Fruit fly (Drosophila melanogaster) whole organism, wandering third instar larva: ENCODE results near the gene CG14024.
A peak's percentile ranks its signal among the peaks of the same experiment; 100 is the strongest.

Experiments
- Abd-B ChIP-seq: fragments of >200 bp; optimal IDR thresholded peaks from 2 replicates; lab custom pipeline; 2017; ENCODE audit warnings: missing biosample characterization, missing genetic modification characterization
- CG32264 ChIP-seq: fragments of 200-800 bp; sonication (Bioruptor generic); optimal IDR thresholded peaks from 2 replicates; lab custom pipeline; 2016; ENCODE audit warnings: missing biosample characterization, missing genetic modification characterization
- CG9705 ChIP-seq: fragments of 200-800 bp; sonication (Bioruptor generic); optimal IDR thresholded peaks from 2 replicates; lab custom pipeline; 2018; ENCODE audit warnings: missing biosample characterization, mild to moderate bottlenecking, missing genetic modification characterization
- CrebA ChIP-seq: fragments of 200-800 bp; sonication (Bioruptor generic); optimal IDR thresholded peaks from 2 replicates; lab custom pipeline; 2016; ENCODE audit warnings: missing biosample characterization, mild to moderate bottlenecking, missing genetic modification characterization, borderline replicate concordance
- Dfd ChIP-seq: fragments of >200 bp; optimal IDR thresholded peaks from 2 replicates; lab custom pipeline; 2017; ENCODE audit warnings: missing biosample characterization, missing genetic modification characterization
- Dif ChIP-seq: fragments of 200-275, 200-300 bp; sonication (Bioruptor generic); optimal IDR thresholded peaks from 2 replicates; lab custom pipeline; 2018; ENCODE audit warnings: missing biosample characterization, missing genetic modification characterization; ENCODE audit not compliant: partially characterized antibody
- GATAd ChIP-seq: sonication (Bioruptor generic); optimal IDR thresholded peaks from 2 replicates; lab custom pipeline; 2016; ENCODE audit warnings: missing biosample characterization, missing genetic modification characterization
- HLH106 ChIP-seq: fragments of 200-800 bp; optimal IDR thresholded peaks from 3 replicates; lab custom pipeline; 2019; ENCODE audit warnings: missing biosample characterization, mild to moderate bottlenecking, missing genetic modification characterization, moderate library complexity
- Hnf4 ChIP-seq: fragments of 200-800 bp; sonication (Bioruptor generic); optimal IDR thresholded peaks from 2 replicates; lab custom pipeline; 2016; ENCODE audit warnings: missing biosample characterization, mild to moderate bottlenecking, missing genetic modification characterization
- Hr78 ChIP-seq: fragments of >200 bp; optimal IDR thresholded peaks from 2 replicates; lab custom pipeline; 2017; ENCODE audit warnings: missing biosample characterization, missing genetic modification characterization
- Hr83 ChIP-seq: fragments of 200-300 bp; sonication (Bioruptor generic); optimal IDR thresholded peaks from 2 replicates; lab custom pipeline; 2016; ENCODE audit warnings: missing biosample characterization, mild to moderate bottlenecking, missing genetic modification characterization, moderate library complexity; ENCODE audit not compliant: poor library complexity, severe bottlenecking
- Jra ChIP-seq: sonication (Bioruptor generic); optimal IDR thresholded peaks from 2 replicates; lab custom pipeline; 2016; ENCODE audit warnings: missing biosample characterization, missing genetic modification characterization
- Mio ChIP-seq: sonication (Bioruptor generic); optimal IDR thresholded peaks from 2 replicates; lab custom pipeline; 2016; ENCODE audit warnings: missing biosample characterization, missing genetic modification characterization
- Myc ChIP-seq: fragments of >200 bp; optimal IDR thresholded peaks from 2 replicates; lab custom pipeline; 2017
- N ChIP-seq: fragments of >200 bp; optimal IDR thresholded peaks from 2 replicates; lab custom pipeline; 2018; ENCODE audit warnings: missing biosample characterization, missing external identifiers, missing genetic modification characterization
- OdsH ChIP-seq: fragments of 200-800 bp; sonication (Bioruptor generic); optimal IDR thresholded peaks from 2 replicates; lab custom pipeline; 2016; ENCODE audit warnings: missing biosample characterization, mild to moderate bottlenecking, missing genetic modification characterization
- Rel ChIP-seq, 2 experiments: fragments of 200-800 bp; sonication (Bioruptor generic) in 1 of 2; optimal IDR thresholded peaks; 2 replicates in 1 of 2; 3 replicates in 1 of 2; lab custom pipeline; 2016 to 2019; ENCODE audit warnings: mild to moderate bottlenecking in 2 of 2, missing biosample characterization in 2 of 2, missing genetic modification characterization in 2 of 2, moderate library complexity in 1 of 2
- Sp1 ChIP-seq: fragments of 200-800 bp; sonication (Bioruptor generic); optimal IDR thresholded peaks from 3 replicates; lab custom pipeline; 2019; ENCODE audit warnings: missing biosample characterization, mild to moderate bottlenecking, missing genetic modification characterization, moderate library complexity
- Vsx2 ChIP-seq: fragments of 200-300, 225-300 bp; sonication (Bioruptor generic); optimal IDR thresholded peaks from 2 replicates; lab custom pipeline; 2018; ENCODE audit warnings: missing biosample characterization, missing genetic modification characterization; ENCODE audit not compliant: partially characterized antibody
- br ChIP-seq: fragments of 200-800 bp; sonication (Bioruptor generic); optimal IDR thresholded peaks from 2 replicates; lab custom pipeline; 2016; ENCODE audit warnings: missing biosample characterization, missing genetic modification characterization
- brk ChIP-seq: fragments of 200-800 bp; sonication (Bioruptor generic); optimal IDR thresholded peaks from 2 replicates; lab custom pipeline; 2016; ENCODE audit warnings: missing biosample characterization, mild to moderate bottlenecking, missing genetic modification characterization
- dl ChIP-seq, 2 experiments: fragments of 175-275, 200-275 bp in 1 of 2; fragments of 200-275 bp in 1 of 2; sonication (Bioruptor generic); optimal IDR thresholded peaks; lab custom pipeline; 2018; ENCODE audit warnings: mild to moderate bottlenecking in 2 of 2, missing biosample characterization in 2 of 2, missing genetic modification characterization in 2 of 2, moderate library complexity in 2 of 2; ENCODE audit not compliant: partially characterized antibody in 2 of 2, insufficient read depth in 1 of 2
- dmrt93B ChIP-seq: fragments of 200-800 bp; sonication (Bioruptor generic); optimal IDR thresholded peaks from 2 replicates; lab custom pipeline; 2018; ENCODE audit warnings: missing biosample characterization, mild to moderate bottlenecking, missing genetic modification characterization
- dsf ChIP-seq: sonication (Bioruptor generic); optimal IDR thresholded peaks from 2 replicates; lab custom pipeline; 2016; ENCODE audit warnings: missing biosample characterization, missing genetic modification characterization, borderline replicate concordance
- ey ChIP-seq: fragments of 200-800 bp; sonication (Bioruptor generic); optimal IDR thresholded peaks from 2 replicates; lab custom pipeline; 2016; ENCODE audit warnings: missing biosample characterization, missing genetic modification characterization
- foxo ChIP-seq, 2 experiments: fragments of 200-800 bp; sonication (Bioruptor generic); optimal IDR thresholded peaks; 2 replicates in 1 of 2; 3 replicates in 1 of 2; lab custom pipeline; 2016 to 2017; ENCODE audit warnings: missing biosample characterization in 2 of 2, missing genetic modification characterization in 2 of 2
- fru ChIP-seq: fragments of 200-800 bp; sonication (Bioruptor generic); optimal IDR thresholded peaks from 3 replicates; lab custom pipeline; 2016; ENCODE audit warnings: missing biosample characterization, mild to moderate bottlenecking, missing genetic modification characterization
- h ChIP-seq: fragments of 200-800 bp; sonication (Bioruptor generic); optimal IDR thresholded peaks from 3 replicates; lab custom pipeline; 2016; ENCODE audit warnings: missing biosample characterization, mild to moderate bottlenecking, missing genetic modification characterization
- jim ChIP-seq: fragments of 175-275, 200-325 bp; sonication (Bioruptor generic); optimal IDR thresholded peaks from 2 replicates; lab custom pipeline; 2016; ENCODE audit warnings: missing biosample characterization, mild to moderate bottlenecking, missing genetic modification characterization
- lola ChIP-seq: fragments of >200 bp; optimal IDR thresholded peaks from 2 replicates; lab custom pipeline; 2017; ENCODE audit warnings: missing biosample characterization, missing genetic modification characterization
- pan ChIP-seq: fragments of >200 bp; optimal IDR thresholded peaks from 2 replicates; lab custom pipeline; 2017
- psq ChIP-seq: fragments of 200-800 bp; sonication (Bioruptor generic); optimal IDR thresholded peaks from 3 replicates; lab custom pipeline; 2017; ENCODE audit warnings: missing biosample characterization, mild to moderate bottlenecking, missing genetic modification characterization, moderate library complexity
- rgr ChIP-seq: fragments of 200-800 bp; sonication (Bioruptor generic); optimal IDR thresholded peaks from 3 replicates; lab custom pipeline; 2016; ENCODE audit warnings: missing biosample characterization, mild to moderate bottlenecking, missing genetic modification characterization
- sage ChIP-seq: fragments of 200-800 bp; sonication (Bioruptor generic); optimal IDR thresholded peaks from 2 replicates; lab custom pipeline; 2016; ENCODE audit warnings: missing biosample characterization, mild to moderate bottlenecking, missing genetic modification characterization
- sv ChIP-seq: fragments of 200-800 bp; sonication (Bioruptor generic); optimal IDR thresholded peaks from 3 replicates; lab custom pipeline; 2016; ENCODE audit warnings: missing biosample characterization, missing genetic modification characterization
- tai ChIP-seq: sonication (Bioruptor generic); optimal IDR thresholded peaks from 2 replicates; lab custom pipeline; 2016; ENCODE audit warnings: missing biosample characterization, missing genetic modification characterization
- usp ChIP-seq: fragments of >200 bp; optimal IDR thresholded peaks from 2 replicates; lab custom pipeline; 2017; ENCODE audit warnings: missing biosample characterization, missing genetic modification characterization
- woc ChIP-seq: sonication (Bioruptor generic); optimal IDR thresholded peaks from 2 replicates; lab custom pipeline; 2016; ENCODE audit warnings: missing biosample characterization, mild to moderate bottlenecking, missing genetic modification characterization

Gene CG14024

dm6 chr2L:5285860-5286259 is 28.8 kb downstream of the CG14024 start:
- TF ChIP-seq ey (GFP tag; lab: Kevin White, UChicago) (no peak), h (GFP tag; lab: Kevin White, UChicago) (no peak), usp (GFP tag; lab: Kevin White, UChicago) (no peak)

- no peak for TF ChIP-seq sage
Observed at dm6 chr2L:5284820-5285219, 29.9 kb downstream of the CG14024 start.

DNA sequence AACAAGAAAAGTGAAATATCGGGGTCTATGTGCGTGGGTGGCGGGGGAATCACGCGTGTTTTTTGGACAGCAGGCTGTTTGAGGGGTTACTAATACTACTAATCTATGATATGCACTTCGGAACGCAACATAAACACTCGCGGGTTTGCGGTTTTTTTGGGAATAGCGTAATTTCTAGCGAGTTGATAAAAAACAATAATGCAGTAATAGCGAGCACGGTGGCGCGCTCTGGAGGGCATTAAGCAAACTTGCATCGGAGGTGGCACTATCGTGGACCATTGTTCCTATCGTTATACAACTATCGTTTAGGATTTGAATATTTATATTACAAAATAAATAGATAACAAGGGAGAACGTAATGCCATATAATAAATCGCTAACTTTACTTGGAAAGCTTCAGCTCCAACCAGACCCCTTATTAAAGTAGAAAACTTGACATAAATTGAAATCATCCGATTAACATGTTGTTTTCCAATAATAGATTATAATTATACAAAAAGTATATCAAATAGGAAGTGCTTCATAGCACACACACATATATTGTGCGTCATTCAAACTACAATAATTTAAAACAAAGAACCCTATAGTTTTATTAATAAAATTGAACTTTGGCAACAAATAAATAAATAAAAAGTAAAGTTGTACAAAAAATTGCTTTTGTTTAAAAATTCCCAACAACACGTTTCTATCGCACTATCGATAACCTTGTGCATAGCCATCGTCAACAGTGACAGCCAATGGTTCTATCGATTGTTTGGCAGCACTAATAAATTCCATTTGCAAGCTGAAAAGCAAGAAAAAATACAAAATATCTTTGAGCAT is 36.2 kb downstream of the CG14024 start, which contains the start of the genes Nin and Bub1:
TSS of gene Nin (minus strand) at position 240 of the 822 bp plus-strand sequence.
TSS of gene Bub1 (plus strand) at position 557 of the 822 bp plus-strand sequence.
- peak; percentile 24 for TF ChIP-seq Sp1
- no peak for TF ChIP-seq CrebA (GFP tag; lab: Kevin White, UChicago)
- TF ChIP-seq Rel (GFP tag; optimal IDR thresholded peaks at IDR 0.05; lab: Kevin White, UChicago) = no peak
- peak; percentile 94 for TF ChIP-seq Rel (tag; optimal IDR thresholded peaks at IDR 0.05; lab: Kevin White, UChicago)
- TF ChIP-seq CG9705 (GFP tag; lab: Kevin White, UChicago) = peak; percentile 24
- TF ChIP-seq sage = no peak
- TF ChIP-seq dl (GFP tag; optimal IDR thresholded peaks at IDR 0.05; lab: Kevin White, UChicago; ENCODE audit: insufficient read depth in 1 of 2, partially characterized antibody in 2 of 2) = no peak
- TF ChIP-seq Dfd (GFP tag; lab: Kevin White, UChicago) = no peak
- no peak for TF ChIP-seq pan (lab: Kevin White, UChicago)
- no peak for TF ChIP-seq Hr78
- no peak for TF ChIP-seq Vsx2 (GFP tag; lab: Kevin White, UChicago)
- peak; percentile 34 for TF ChIP-seq rgr (GFP tag; lab: Kevin White, UChicago)
- TF ChIP-seq fru (GFP tag; lab: Kevin White, UChicago) = peak; percentile 79
- peak; percentile 18 for TF ChIP-seq ey (GFP tag; lab: Kevin White, UChicago)
- no peak for TF ChIP-seq brk (GFP tag; lab: Kevin White, UChicago)
- no peak for TF ChIP-seq Abd-B (GFP tag; lab: Kevin White, UChicago)
- TF ChIP-seq lola (GFP tag; lab: Kevin White, UChicago) = no peak
- peak; percentile 85 for TF ChIP-seq woc
- peak; percentile 43 for TF ChIP-seq jim (GFP tag; lab: Kevin White, UChicago)
- no peak for TF ChIP-seq Dif
- TF ChIP-seq h (GFP tag; lab: Kevin White, UChicago) = peak; percentile 22
- TF ChIP-seq CG32264 (GFP tag; lab: Kevin White, UChicago) = no peak
- TF ChIP-seq br (GFP tag; lab: Kevin White, UChicago) = peak; percentile 4
- TF ChIP-seq tai = no peak
- peak; percentile 72 for TF ChIP-seq Myc (lab: Kevin White, UChicago)
- no peak for TF ChIP-seq dmrt93B (GFP tag; lab: Kevin White, UChicago)
- no peak for TF ChIP-seq Jra (GFP tag; lab: Kevin White, UChicago)
- no peak for TF ChIP-seq N (GFP tag; lab: Kevin White, UChicago)
- TF ChIP-seq dsf (GFP tag; lab: Kevin White, UChicago) = no peak
- TF ChIP-seq usp (GFP tag; lab: Kevin White, UChicago) = no peak
- peak; percentile 75 for TF ChIP-seq Hr83 (GFP tag; lab: Kevin White, UChicago)
- TF ChIP-seq foxo (GFP tag; optimal IDR thresholded peaks at IDR 0.05; lab: Kevin White, UChicago) = no peak
- peak; percentile 13 for TF ChIP-seq psq (GFP tag; lab: Kevin White, UChicago)
- TF ChIP-seq Hnf4 = no peak
- peak; percentile 50 for TF ChIP-seq HLH106 (tag; lab: Kevin White, UChicago)
- TF ChIP-seq GATAd (GFP tag; lab: Kevin White, UChicago) = no peak
- TF ChIP-seq sv (GFP tag; lab: Kevin White, UChicago) = peak; percentile 14
- peak; percentile 35 for TF ChIP-seq OdsH (GFP tag; lab: Kevin White, UChicago)
- TF ChIP-seq Mio (GFP tag; lab: Kevin White, UChicago) = no peak
- TF ChIP-seq, all 38 proteins: peak for 16
